Worm (Caenorhabditis elegans) whole organism, mixed stage, embryonic: ENCODE results near the gene Y49E10.18.

Experiments used
- blmp-1 ChIP-seq: fragments of 150-350 bp; optimal IDR thresholded peaks from 2 replicates; lab custom pipeline; 2014; ENCODE audit warnings: missing biosample characterization, missing genetic modification characterization
- ceh-39 ChIP-seq: fragments of 150-350 bp; optimal IDR thresholded peaks from 2 replicates; lab custom pipeline; 2014; ENCODE audit warnings: missing biosample characterization, missing genetic modification characterization
- ceh-43 ChIP-seq: fragments of 200-800 bp; sonication (Bioruptor generic); optimal IDR thresholded peaks from 2 replicates; lab custom pipeline; 2018; ENCODE audit warnings: mild to moderate bottlenecking, missing genetic modification characterization, moderate library complexity, missing compliant biosample characterization
- ces-1 ChIP-seq: fragments of 150-350 bp; optimal IDR thresholded peaks from 2 replicates; lab custom pipeline; 2014; ENCODE audit warnings: missing biosample characterization, missing genetic modification reagents, missing genetic modification characterization
- lin-13 ChIP-seq: fragments of 150-350 bp; optimal IDR thresholded peaks from 2 replicates; lab custom pipeline; 2014; ENCODE audit warnings: missing biosample characterization, missing genetic modification characterization
- lsy-2 ChIP-seq: fragments of 150-350 bp; optimal IDR thresholded peaks from 2 replicates; lab custom pipeline; 2014; ENCODE audit warnings: missing biosample characterization, missing genetic modification characterization
- nhr-12 ChIP-seq: fragments of 150-350 bp; optimal IDR thresholded peaks from 2 replicates; lab custom pipeline; 2014; ENCODE audit warnings: missing biosample characterization, missing genetic modification characterization
- nhr-237 ChIP-seq: fragments of 150-350 bp; optimal IDR thresholded peaks from 2 replicates; lab custom pipeline; 2014; ENCODE audit warnings: missing biosample characterization, missing genetic modification characterization
- nhr-76 ChIP-seq: sonication (generic microtip); optimal IDR thresholded peaks from 2 replicates; lab custom pipeline; 2017; ENCODE audit warnings: missing biosample characterization, missing genetic modification characterization
- unc-120 ChIP-seq: sonication (generic microtip); optimal IDR thresholded peaks from 2 replicates; lab custom pipeline; 2017; ENCODE audit warnings: missing genetic modification characterization, missing compliant biosample characterization; ENCODE audit not compliant: poor library complexity, severe bottlenecking
- unc-62 ChIP-seq: fragments of 150-350 bp; optimal IDR thresholded peaks from 2 replicates; lab custom pipeline; 2014; ENCODE audit warnings: missing biosample characterization, missing genetic modification reagents, missing genetic modification characterization

DNA sequence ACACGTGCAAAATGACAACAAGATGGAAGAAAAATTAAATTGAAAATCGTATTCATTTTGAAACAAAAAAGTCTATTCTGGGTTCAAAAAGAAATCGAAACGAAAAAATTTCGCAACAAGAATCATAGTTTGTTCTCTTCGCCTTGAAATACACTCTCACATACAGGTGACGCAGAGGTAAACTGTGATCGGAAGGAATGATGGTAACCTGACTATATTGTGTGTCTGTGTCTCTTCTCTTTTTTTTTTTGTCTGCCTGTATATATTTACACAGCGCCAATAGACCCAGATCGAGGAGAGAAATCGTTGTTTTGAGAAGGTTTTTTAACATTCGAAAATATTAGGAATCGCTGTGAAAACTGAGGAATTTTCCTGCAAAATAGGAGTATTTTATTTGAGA, 21.8 kb downstream of the Y49E10.18 start:
- TF ChIP-seq unc-120 (tag; lab: Kevin White, UChicago) (no peak), ces-1 (GFP tag; lab: Kevin White, UChicago) (no peak), lin-13 (no peak), nhr-76 (tag; lab: Kevin White, UChicago) (no peak), unc-62 (GFP tag; lab: Kevin White, UChicago) (no peak), ceh-39 (tag; lab: Kevin White, UChicago) (no peak), nhr-12 (no peak), blmp-1 (tag; lab: Kevin White, UChicago) (no peak), nhr-237 (tag; lab: Kevin White, UChicago) (no peak), lsy-2 (tag; lab: Kevin White, UChicago) (no peak), ceh-43 (no peak)
